Worm (Caenorhabditis elegans) whole organism, late embryonic: ENCODE results near the gene atp-4.

ENCODE experiments used
- Y22D7AL.16 ChIP-seq: sonication (generic microtip); optimal IDR thresholded peaks from 2 replicates; lab custom pipeline; 2016; ENCODE audit warnings: missing genetic modification characterization, missing compliant biosample characterization
- ceh-14 ChIP-seq: sonication (generic microtip); optimal IDR thresholded peaks from 2 replicates; lab custom pipeline; 2016; ENCODE audit warnings: missing genotype, missing genetic modification characterization, missing compliant biosample characterization
- ceh-6 ChIP-seq: fragments of 200-800 bp; sonication (Bioruptor generic); optimal IDR thresholded peaks from 2 replicates; lab custom pipeline; 2018; ENCODE audit warnings: mild to moderate bottlenecking, missing genetic modification characterization, missing compliant biosample characterization
- fax-1 ChIP-seq: sonication (generic microtip); optimal IDR thresholded peaks from 2 replicates; lab custom pipeline; 2016; ENCODE audit warnings: missing genotype, missing genetic modification characterization, missing compliant biosample characterization
- fkh-10 ChIP-seq: fragments of 150-350 bp; optimal IDR thresholded peaks from 2 replicates; lab custom pipeline; 2014; ENCODE audit warnings: missing biosample characterization, missing genetic modification reagents, missing genetic modification characterization
- lim-6 ChIP-seq: sonication (generic microtip); optimal IDR thresholded peaks from 2 replicates; lab custom pipeline; 2016; ENCODE audit warnings: missing genetic modification characterization, missing compliant biosample characterization
- mec-3 ChIP-seq: sonication (generic microtip); optimal IDR thresholded peaks from 2 replicates; lab custom pipeline; 2016; ENCODE audit warnings: borderline replicate concordance, missing genetic modification characterization, missing compliant biosample characterization

atp-4 gene

ce11 chrV:6385677-6386276 is 41.1 kb downstream of the atp-4 start:
- TF ChIP-seq Y22D7AL.16 (tag; lab: Kevin White, UChicago) (no peak), ceh-14 (tag; lab: Kevin White, UChicago) (no peak), lim-6 (tag; lab: Kevin White, UChicago) (no peak), fax-1 (tag; lab: Kevin White, UChicago) (no peak), ceh-6 (GFP tag; lab: Kevin White, UChicago) (no peak), fkh-10 (no peak), mec-3 (tag; lab: Kevin White, UChicago) (no peak)
- TF ChIP-seq, all 69 proteins: peak for 0
